Fruit fly (Drosophila melanogaster) whole organism, embryonic: Measurements from ENCODE around the gene Snx27.

Experiments used
- ATbp ChIP-seq: fragments of 200-800 bp; sonication (Bioruptor generic); optimal IDR thresholded peaks from 2 replicates; lab custom pipeline; 2017; ENCODE audit warnings: missing biosample characterization, mild to moderate bottlenecking, missing genetic modification characterization, missing genetic modification reagents
- Antp ChIP-seq: fragments of 200-800 bp; sonication (Bioruptor generic); optimal IDR thresholded peaks from 3 replicates; lab custom pipeline; 2016; ENCODE audit warnings: missing biosample characterization, missing genetic modification characterization
- CG10366 ChIP-seq: fragments of 200-800 bp; sonication (Bioruptor generic); IDR thresholded peaks from 2 replicates; pipeline ENCODE4 v1.3.6; 2022; ENCODE audit warnings: missing biosample characterization, missing genetic modification characterization
- CG11085 ChIP-seq: fragments of 200-800 bp; sonication (Bioruptor generic); IDR thresholded peaks from 2 replicates; pipeline ENCODE4 v1.3.6; 2022; ENCODE audit warnings: missing biosample characterization, missing genetic modification characterization
- CG11560 ChIP-seq: fragments of 200-800 bp; sonication (Bioruptor generic); IDR thresholded peaks from 3 replicates; pipeline ENCODE4 v1.3.6; 2022; ENCODE audit warnings: missing biosample characterization, missing genetic modification characterization
- CG12299 ChIP-seq: fragments of 200-800 bp; sonication (Bioruptor generic); optimal IDR thresholded peaks from 2 replicates; lab custom pipeline; 2018; ENCODE audit warnings: missing biosample characterization, mild to moderate bottlenecking, missing genetic modification characterization
- CG13894 ChIP-seq: fragments of 200-800 bp; sonication (Bioruptor generic); optimal IDR thresholded peaks from 3 replicates; lab custom pipeline; 2018; ENCODE audit warnings: missing biosample characterization, mild to moderate bottlenecking, missing genetic modification characterization, moderate library complexity
- CG14014 ChIP-seq: fragments of 200-800 bp; sonication (Bioruptor generic); IDR thresholded peaks from 2 replicates; pipeline ENCODE4 v1.3.6; 2022; ENCODE audit warnings: missing biosample characterization, missing genetic modification characterization
- CG15269 ChIP-seq: fragments of 200-800 bp; sonication (Bioruptor generic); optimal IDR thresholded peaks from 2 replicates; lab custom pipeline; 2018; ENCODE audit warnings: missing biosample characterization, mild to moderate bottlenecking, missing genetic modification characterization, moderate library complexity
- CG2712 ChIP-seq: fragments of 200-800 bp; optimal IDR thresholded peaks from 3 replicates; lab custom pipeline; 2019; ENCODE audit warnings: missing biosample characterization, mild to moderate bottlenecking, missing genetic modification characterization, moderate library complexity
- CG30403 ChIP-seq: fragments of 200-800 bp; sonication (Bioruptor generic); optimal IDR thresholded peaks from 3 replicates; lab custom pipeline; 2016; ENCODE audit warnings: missing biosample characterization, missing genetic modification characterization
- CG42726 ChIP-seq: fragments of 200-800 bp; sonication (Bioruptor generic); IDR thresholded peaks from 2 replicates; pipeline ENCODE4 v1.3.6; 2022; ENCODE audit warnings: missing biosample characterization, missing genetic modification characterization; ENCODE audit not compliant: partially characterized antibody
- CG4404 ChIP-seq: fragments of 200-800 bp; sonication (Bioruptor generic); IDR thresholded peaks from 2 replicates; pipeline ENCODE4 v1.3.6; 2022; ENCODE audit warnings: missing biosample characterization, missing genetic modification characterization
- CG5953 ChIP-seq: fragments of 200-800 bp; sonication (Bioruptor generic); IDR thresholded peaks from 2 replicates; pipeline ENCODE4 v1.3.6; 2022; ENCODE audit warnings: missing biosample characterization, missing genetic modification characterization
- CG6791 ChIP-seq: fragments of 200-800 bp; sonication (Bioruptor generic); IDR thresholded peaks from 3 replicates; pipeline ENCODE4 v1.3.6; 2022; ENCODE audit warnings: missing biosample characterization, missing genetic modification characterization; ENCODE audit not compliant: partially characterized antibody
- CG7357 ChIP-seq: fragments of 200-800 bp; sonication (Bioruptor generic); IDR thresholded peaks from 3 replicates; pipeline ENCODE4 v1.3.6; 2022; ENCODE audit warnings: missing biosample characterization, missing genetic modification characterization
- CG7556 ChIP-seq: fragments of 200-800 bp; sonication (Bioruptor generic); optimal IDR thresholded peaks from 2 replicates; lab custom pipeline; 2017; ENCODE audit warnings: missing biosample characterization, mild to moderate bottlenecking, missing genetic modification characterization
- CG7786 ChIP-seq: fragments of 200-800 bp; sonication (Bioruptor generic); optimal IDR thresholded peaks from 2 replicates; lab custom pipeline; 2016; ENCODE audit warnings: missing biosample characterization, missing genetic modification characterization
- CG7839 ChIP-seq: fragments of 200-800 bp; sonication (Bioruptor generic); optimal IDR thresholded peaks from 3 replicates; lab custom pipeline; 2018; ENCODE audit warnings: missing biosample characterization, mild to moderate bottlenecking, missing genetic modification characterization, moderate library complexity
- CkIIα-i1 ChIP-seq: fragments of 200-800 bp; sonication (Bioruptor generic); IDR thresholded peaks from 2 replicates; pipeline ENCODE4 v1.3.6; 2022; ENCODE audit warnings: missing biosample characterization, missing genetic modification characterization
- D19B ChIP-seq: fragments of 200-800 bp; sonication (Bioruptor generic); optimal IDR thresholded peaks from 2 replicates; lab custom pipeline; 2017; ENCODE audit warnings: missing biosample characterization, mild to moderate bottlenecking, missing genetic modification characterization
- Dbx ChIP-seq: fragments of 200-800 bp; sonication (Bioruptor generic); IDR thresholded peaks from 3 replicates; pipeline ENCODE4 v1.3.6; 2022; ENCODE audit warnings: missing biosample characterization, missing genetic modification characterization
- Dip2 ChIP-seq: fragments of 200-800 bp; sonication (Bioruptor generic); IDR thresholded peaks from 2 replicates; pipeline ENCODE4 v1.3.6; 2022; ENCODE audit warnings: missing biosample characterization, missing genetic modification characterization
- HLHmδ ChIP-seq: fragments of 200-800 bp; sonication (Bioruptor generic); optimal IDR thresholded peaks from 2 replicates; lab custom pipeline; 2018; ENCODE audit warnings: missing biosample characterization, mild to moderate bottlenecking, missing genetic modification characterization, moderate library complexity
- Jarid2 ChIP-seq: fragments of 200-800 bp; sonication (Bioruptor generic); optimal IDR thresholded peaks from 3 replicates; lab custom pipeline; 2017; ENCODE audit warnings: mild to moderate bottlenecking, missing biosample characterization, missing genetic modification reagents, missing genetic modification characterization
- Lim3 ChIP-seq: fragments of 200-800 bp; sonication (Bioruptor generic); IDR thresholded peaks from 2 replicates; pipeline ENCODE4 v1.3.6; 2022; ENCODE audit warnings: missing biosample characterization, missing genetic modification characterization
- Lpt ChIP-seq: fragments of >200 bp; optimal IDR thresholded peaks from 2 replicates; lab custom pipeline; 2018; ENCODE audit warnings: missing biosample characterization, missing genetic modification characterization
- NfI ChIP-seq: fragments of 200-800 bp; sonication (Bioruptor generic); optimal IDR thresholded peaks from 3 replicates; lab custom pipeline; 2018; ENCODE audit warnings: missing biosample characterization, mild to moderate bottlenecking, missing genetic modification characterization, moderate library complexity
- Ravus ChIP-seq: fragments of 200-800 bp; sonication (Bioruptor generic); IDR thresholded peaks from 2 replicates; pipeline ENCODE4 v1.3.6; 2022; ENCODE audit warnings: missing biosample characterization, missing genetic modification characterization
- Sox102F ChIP-seq: fragments of 200-800 bp; sonication (Bioruptor generic); optimal IDR thresholded peaks from 2 replicates; lab custom pipeline; 2018; ENCODE audit warnings: missing biosample characterization, mild to moderate bottlenecking, missing genetic modification characterization, moderate library complexity
- Ssrp ChIP-seq: fragments of 200-800 bp; sonication (Bioruptor generic); optimal IDR thresholded peaks from 2 replicates; lab custom pipeline; 2018; ENCODE audit warnings: missing biosample characterization, mild to moderate bottlenecking, missing genetic modification characterization, moderate library complexity
- TFAM ChIP-seq: fragments of 200-800 bp; sonication (Bioruptor generic); optimal IDR thresholded peaks from 2 replicates; lab custom pipeline; 2017; ENCODE audit warnings: missing biosample characterization, missing genetic modification characterization, inconsistent platforms
- Vsx1 ChIP-seq: fragments of 200-800 bp; sonication (Bioruptor generic); optimal IDR thresholded peaks from 2 replicates; lab custom pipeline; 2017; ENCODE audit warnings: missing biosample characterization, mild to moderate bottlenecking, missing genetic modification characterization, missing genetic modification reagents
- ab ChIP-seq: fragments of 200-800 bp; sonication (Bioruptor generic); optimal IDR thresholded peaks from 2 replicates; lab custom pipeline; 2016; ENCODE audit warnings: missing biosample characterization, missing genetic modification characterization
- br ChIP-seq: fragments of >200 bp; optimal IDR thresholded peaks from 2 replicates; lab custom pipeline; 2017
- corto ChIP-seq: fragments of 200-800 bp; sonication (Bioruptor generic); optimal IDR thresholded peaks from 2 replicates; lab custom pipeline; 2016; ENCODE audit warnings: missing biosample characterization, mild to moderate bottlenecking, missing genetic modification characterization, moderate library complexity
- crp ChIP-seq, 2 experiments: fragments of 200-800 bp; sonication (Bioruptor generic); optimal IDR thresholded peaks; 2 replicates in 1 of 2; 3 replicates in 1 of 2; lab custom pipeline; 2017; ENCODE audit warnings: missing biosample characterization in 2 of 2, missing genetic modification characterization in 2 of 2, mild to moderate bottlenecking in 1 of 2, moderate library complexity in 1 of 2
- dimm ChIP-seq: fragments of 200-800 bp; sonication (Bioruptor generic); IDR thresholded peaks from 2 replicates; pipeline ENCODE4 v1.3.6; 2022; ENCODE audit warnings: missing biosample characterization, missing genetic modification characterization
- ftz-f1 ChIP-seq: fragments of 200-800 bp; sonication (Bioruptor generic); optimal IDR thresholded peaks from 2 replicates; lab custom pipeline; 2016; ENCODE audit warnings: missing biosample characterization, missing genetic modification characterization
- grn ChIP-seq: fragments of 200-800 bp; sonication (Bioruptor generic); optimal IDR thresholded peaks from 3 replicates; lab custom pipeline; 2017; ENCODE audit warnings: missing biosample characterization, missing genetic modification characterization
- ind ChIP-seq: fragments of 200-800 bp; sonication (Bioruptor generic); optimal IDR thresholded peaks from 3 replicates; lab custom pipeline; 2016; ENCODE audit warnings: missing biosample characterization, missing genetic modification characterization
- kah ChIP-seq: fragments of 200-800 bp; sonication (Bioruptor generic); optimal IDR thresholded peaks from 2 replicates; lab custom pipeline; 2018; ENCODE audit warnings: missing biosample characterization, mild to moderate bottlenecking, missing genetic modification characterization
- lmd ChIP-seq: fragments of 200-800 bp; sonication (Bioruptor generic); IDR thresholded peaks from 2 replicates; pipeline ENCODE4 v1.3.6; 2022; ENCODE audit warnings: missing biosample characterization, missing genetic modification characterization
- nmo ChIP-seq: fragments of 200-800 bp; sonication (Bioruptor generic); optimal IDR thresholded peaks from 2 replicates; lab custom pipeline; 2018; ENCODE audit warnings: missing biosample characterization, mild to moderate bottlenecking, missing genetic modification characterization, moderate library complexity
- nom ChIP-seq: fragments of 200-800 bp; sonication (Bioruptor generic); optimal IDR thresholded peaks from 2 replicates; lab custom pipeline; 2017; ENCODE audit warnings: missing biosample characterization, missing genetic modification characterization, mild to moderate bottlenecking, moderate library complexity, missing genetic modification reagents
- org-1 ChIP-seq: fragments of 200-800 bp; sonication (Bioruptor generic); optimal IDR thresholded peaks from 2 replicates; lab custom pipeline; 2017; ENCODE audit warnings: missing biosample characterization, missing genetic modification characterization
- run ChIP-seq: fragments of 200-800 bp; sonication (Bioruptor generic); optimal IDR thresholded peaks from 3 replicates; lab custom pipeline; 2018; ENCODE audit warnings: missing biosample characterization, mild to moderate bottlenecking, missing genetic modification characterization
- salm ChIP-seq: fragments of 200-800 bp; sonication (Bioruptor generic); optimal IDR thresholded peaks from 2 replicates; lab custom pipeline; 2018; ENCODE audit warnings: missing biosample characterization, mild to moderate bottlenecking, missing genetic modification characterization
- sens-2 ChIP-seq: fragments of 200-800 bp; sonication (Bioruptor generic); IDR thresholded peaks from 2 replicates; pipeline ENCODE4 v1.3.6; 2022; ENCODE audit warnings: missing biosample characterization, missing genetic modification characterization
- seq ChIP-seq: fragments of 200-800 bp; sonication (Bioruptor generic); IDR thresholded peaks from 2 replicates; pipeline ENCODE4 v1.3.6; 2022; ENCODE audit warnings: missing biosample characterization, missing genetic modification characterization
- unc-4 ChIP-seq: fragments of 200-800 bp; sonication (Bioruptor generic); IDR thresholded peaks from 2 replicates; pipeline ENCODE4 v1.3.6; 2022; ENCODE audit warnings: missing biosample characterization, missing genetic modification characterization; ENCODE audit not compliant: partially characterized antibody
- vfl ChIP-seq: fragments of 200-800 bp; sonication (Bioruptor generic); optimal IDR thresholded peaks from 2 replicates; lab custom pipeline; 2016; ENCODE audit warnings: missing biosample characterization, missing genetic modification characterization

Snx27 gene

DNA sequence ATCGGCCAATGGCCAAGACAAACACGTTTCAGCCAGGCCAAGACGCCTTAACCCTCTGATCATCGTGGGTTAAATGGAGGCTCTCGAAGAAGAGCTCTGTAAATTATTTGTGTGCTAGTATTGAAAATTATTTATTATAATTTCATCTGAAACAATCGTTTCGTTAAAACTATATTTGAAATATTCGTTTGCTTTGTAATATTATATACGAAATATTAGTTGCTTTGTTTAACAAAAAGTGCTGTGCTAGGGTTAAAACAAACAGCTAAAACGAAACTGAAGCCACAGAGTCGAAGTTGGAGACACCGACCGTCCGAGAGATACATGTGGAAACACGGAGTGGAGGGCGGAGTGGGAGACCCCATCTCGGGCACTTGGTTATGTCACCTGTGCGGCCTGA lies 48.7 kb upstream of the Snx27 start (continued):
- TF ChIP-seq Dbx (no peak), CG4404 (GFP tag; lab: Robert Waterston, UW) (no peak), ind (GFP tag; lab: Kevin White, UChicago) (no peak), Lim3 (no peak), Vsx1 (GFP tag; lab: Kevin White, UChicago) (no peak), CG15269 (tag; lab: Kevin White, UChicago) (peak; percentile 57), CG11560 (tag; lab: Robert Waterston, UW) (no peak), ATbp (GFP tag; lab: Kevin White, UChicago) (no peak), Sox102F (GFP tag; lab: Kevin White, UChicago) (peak; percentile 75), CG10366 (GFP tag; lab: Robert Waterston, UW) (no peak), corto (GFP tag; lab: Kevin White, UChicago) (no peak), Ravus (GFP tag; lab: Robert Waterston, UW) (no peak), org-1 (peak; percentile 1), CG7839 (tag; lab: Kevin White, UChicago) (no peak), CG11085 (no peak), D19B (GFP tag; lab: Kevin White, UChicago) (no peak), nom (GFP tag; lab: Kevin White, UChicago) (no peak), ab (GFP tag; lab: Kevin White, UChicago) (no peak), CG12299 (tag; lab: Kevin White, UChicago) (no peak), CG42726 (GFP tag; lab: Robert Waterston, UW) (no peak), Ssrp (tag; lab: Kevin White, UChicago) (peak; percentile 10), TFAM (GFP tag; lab: Kevin White, UChicago) (no peak), CkIIα-i1 (GFP tag; lab: Robert Waterston, UW) (no peak), CG7357 (GFP tag; lab: Robert Waterston, UW) (no peak), Jarid2 (no peak), CG6791 (no peak), unc-4 (GFP tag; lab: Robert Waterston, UW) (no peak), NfI (GFP tag; lab: Kevin White, UChicago) (no peak), salm (tag; lab: Kevin White, UChicago) (peak; percentile 49), br (lab: Kevin White, UChicago) (no peak), CG14014 (GFP tag; lab: Robert Waterston, UW) (peak; percentile 16; the same call in 1 of the 2 replicates), dimm (no peak), Antp (GFP tag; lab: Kevin White, UChicago) (no peak), nmo (GFP tag; lab: Kevin White, UChicago) (no peak), ftz-f1 (GFP tag; lab: Kevin White, UChicago) (no peak), CG5953 (GFP tag; lab: Robert Waterston, UW) (0 out of 2 replicates have a peak, but pooled peaks have one; percentile 12), CG13894 (no peak), run (tag; lab: Kevin White, UChicago) (no peak), vfl (GFP tag; lab: Kevin White, UChicago) (no peak), Lpt (GFP tag; lab: Kevin White, UChicago) (no peak), CG30403 (GFP tag; lab: Kevin White, UChicago) (peak; percentile 32), sens-2 (GFP tag; lab: Robert Waterston, UW) (no peak), kah (GFP tag; lab: Kevin White, UChicago) (no peak), lmd (0 out of 2 replicates have a peak, but pooled peaks have one; percentile 21), Dip2 (GFP tag; lab: Robert Waterston, UW) (no peak), HLHmδ (no peak), CG2712 (tag; lab: Kevin White, UChicago) (peak; percentile 53), CG7556 (GFP tag; lab: Kevin White, UChicago) (peak; percentile 46), crp (GFP tag; optimal IDR thresholded peaks at IDR 0.05; lab: Kevin White, UChicago) (no peak), grn (no peak), CG7786 (GFP tag; lab: Kevin White, UChicago) (no peak), seq (GFP tag; lab: Robert Waterston, UW) (0 out of 2 replicates have a peak, but pooled peaks have one; percentile 37)
